Fruit fly (Drosophila melanogaster) whole organism, embryonic: ENCODE data around the gene Glut4EF.

ENCODE experiments used
- Aef1 ChIP-seq: fragments of 200-800 bp; sonication (Bioruptor generic); IDR thresholded peaks from 3 replicates; pipeline ENCODE4 v1.3.6; 2022; ENCODE audit warnings: missing biosample characterization, missing genetic modification characterization
- Antp ChIP-seq: fragments of 200-800 bp; sonication (Bioruptor generic); optimal IDR thresholded peaks from 3 replicates; lab custom pipeline; 2016; ENCODE audit warnings: missing biosample characterization, missing genetic modification characterization
- CG11504 ChIP-seq: fragments of 200-800 bp; sonication (Bioruptor generic); optimal IDR thresholded peaks from 3 replicates; lab custom pipeline; 2019; ENCODE audit warnings: missing biosample characterization, mild to moderate bottlenecking, missing genetic modification characterization, moderate library complexity
- CG14014 ChIP-seq: fragments of 200-800 bp; sonication (Bioruptor generic); IDR thresholded peaks from 2 replicates; pipeline ENCODE4 v1.3.6; 2022; ENCODE audit warnings: missing biosample characterization, missing genetic modification characterization
- CG14050 ChIP-seq: fragments of 200-800 bp; sonication (Bioruptor generic); IDR thresholded peaks from 3 replicates; pipeline ENCODE4 v1.3.6; 2022; ENCODE audit warnings: missing biosample characterization, missing genetic modification characterization
- CG14667 ChIP-seq: fragments of 200-800 bp; sonication (Bioruptor generic); IDR thresholded peaks from 2 replicates; pipeline ENCODE4 v1.3.6; 2022; ENCODE audit warnings: missing biosample characterization, missing genetic modification characterization
- CG15073 ChIP-seq: fragments of 200-800 bp; sonication (Bioruptor generic); optimal IDR thresholded peaks from 2 replicates; lab custom pipeline; 2016; ENCODE audit warnings: missing biosample characterization, missing genetic modification characterization
- CG16779 ChIP-seq: fragments of 200-800 bp; sonication (Bioruptor generic); IDR thresholded peaks from 2 replicates; pipeline ENCODE4 v1.3.6; 2022; ENCODE audit warnings: missing biosample characterization, missing genetic modification characterization
- CG1832 ChIP-seq: fragments of 200-800 bp; sonication (Bioruptor generic); optimal IDR thresholded peaks from 2 replicates; lab custom pipeline; 2017; ENCODE audit warnings: missing biosample characterization, mild to moderate bottlenecking, missing genetic modification characterization, inconsistent platforms
- CG2120 ChIP-seq: fragments of 200-800 bp; sonication (Bioruptor generic); optimal IDR thresholded peaks from 3 replicates; lab custom pipeline; 2016; ENCODE audit warnings: missing biosample characterization, missing genetic modification characterization
- CG2712 ChIP-seq: fragments of 200-800 bp; optimal IDR thresholded peaks from 3 replicates; lab custom pipeline; 2019; ENCODE audit warnings: missing biosample characterization, mild to moderate bottlenecking, missing genetic modification characterization, moderate library complexity
- CG32767 ChIP-seq: fragments of 200-800 bp; sonication (Bioruptor generic); IDR thresholded peaks from 2 replicates; pipeline ENCODE4 v1.3.6; 2022; ENCODE audit warnings: missing biosample characterization, missing genetic modification characterization
- CG3726 ChIP-seq: fragments of 200-800 bp; sonication (Bioruptor generic); IDR thresholded peaks from 3 replicates; pipeline ENCODE4, ENCODE4 v1.3.6; 2022; ENCODE audit warnings: missing biosample characterization, missing genetic modification characterization
- CG3995 ChIP-seq: fragments of 200-800 bp; sonication (Bioruptor generic); optimal IDR thresholded peaks from 3 replicates; lab custom pipeline; 2016; ENCODE audit warnings: missing biosample characterization, missing genetic modification characterization
- CG4328 ChIP-seq: fragments of 200-800 bp; sonication (Bioruptor generic); optimal IDR thresholded peaks from 3 replicates; lab custom pipeline; 2017; ENCODE audit warnings: missing biosample characterization, missing genetic modification reagents, missing genetic modification characterization
- CG4360 ChIP-seq: fragments of 200-800 bp; sonication (Bioruptor generic); IDR thresholded peaks from 2 replicates; pipeline ENCODE4 v1.3.6; 2022; ENCODE audit warnings: missing biosample characterization, missing genetic modification characterization
- CG4707 ChIP-seq: fragments of 200-800 bp; sonication (Bioruptor generic); optimal IDR thresholded peaks from 2 replicates; lab custom pipeline; 2018; ENCODE audit warnings: missing biosample characterization, mild to moderate bottlenecking, missing genetic modification characterization, moderate library complexity
- CG6689 ChIP-seq: fragments of 200-800 bp; sonication (Bioruptor generic); IDR thresholded peaks from 2 replicates; pipeline ENCODE4 v1.3.6; 2022; ENCODE audit warnings: missing biosample characterization, missing genetic modification characterization
- CG7271 ChIP-seq: fragments of 200-800 bp; sonication (Bioruptor generic); optimal IDR thresholded peaks from 2 replicates; lab custom pipeline; 2018; ENCODE audit warnings: missing biosample characterization, mild to moderate bottlenecking, missing genetic modification characterization, moderate library complexity
- CG7556 ChIP-seq: fragments of 200-800 bp; sonication (Bioruptor generic); optimal IDR thresholded peaks from 2 replicates; lab custom pipeline; 2017; ENCODE audit warnings: missing biosample characterization, mild to moderate bottlenecking, missing genetic modification characterization
- CG8089 ChIP-seq: fragments of 200-800 bp; sonication (Bioruptor generic); optimal IDR thresholded peaks from 3 replicates; lab custom pipeline; 2016; ENCODE audit warnings: missing biosample characterization, missing genetic modification characterization
- CG9797 ChIP-seq: fragments of 200-800 bp; sonication (Bioruptor generic); optimal IDR thresholded peaks from 3 replicates; lab custom pipeline; 2018; ENCODE audit warnings: missing biosample characterization, mild to moderate bottlenecking, missing genetic modification characterization
- CG9817 ChIP-seq: fragments of 200-800 bp; sonication (Bioruptor generic); optimal IDR thresholded peaks from 2 replicates; lab custom pipeline; 2018; ENCODE audit warnings: missing biosample characterization, mild to moderate bottlenecking, missing genetic modification characterization, moderate library complexity
- CTCF ChIP-seq: fragments of 200-800 bp; sonication (Bioruptor generic); optimal IDR thresholded peaks from 2 replicates; lab custom pipeline; 2017; ENCODE audit warnings: missing biosample characterization, mild to moderate bottlenecking, missing genetic modification characterization, moderate library complexity
- D19A ChIP-seq: fragments of 200-800 bp; optimal IDR thresholded peaks from 3 replicates; lab custom pipeline; 2019; ENCODE audit warnings: missing biosample characterization, mild to moderate bottlenecking, missing genetic modification characterization, moderate library complexity
- Elba2 ChIP-seq: fragments of 200-800 bp; sonication (Bioruptor generic); optimal IDR thresholded peaks from 3 replicates; lab custom pipeline; 2016; ENCODE audit warnings: missing biosample characterization, missing genetic modification characterization
- GATAe ChIP-seq: fragments of 200-800 bp; sonication (Bioruptor generic); conservative IDR thresholded peaks from 2 replicates; pipeline ENCODE4 v1.3.6; 2022; ENCODE audit warnings: missing biosample characterization, missing genetic modification characterization
- HHEX ChIP-seq: fragments of 200-800 bp; sonication (Bioruptor generic); optimal IDR thresholded peaks from 3 replicates; lab custom pipeline; 2017; ENCODE audit warnings: missing biosample characterization, mild to moderate bottlenecking, missing genetic modification characterization, missing genetic modification reagents
- HLH54F ChIP-seq: fragments of 200-800 bp; sonication (Bioruptor generic); optimal IDR thresholded peaks from 3 replicates; lab custom pipeline; 2016; ENCODE audit warnings: missing biosample characterization, missing genetic modification characterization
- Hr78 ChIP-seq, 2 experiments: fragments of 200-800 bp in 1 of 2; fragments of >200 bp in 1 of 2; sonication (Bioruptor generic) in 1 of 2; optimal IDR thresholded peaks; 2 replicates each; lab custom pipeline; 2017 to 2019; ENCODE audit warnings: missing biosample characterization in 2 of 2, missing genetic modification characterization in 2 of 2, mild to moderate bottlenecking in 1 of 2, moderate library complexity in 1 of 2
- MTF-1 ChIP-seq: fragments of 200-800 bp; sonication (Bioruptor generic); optimal IDR thresholded peaks from 2 replicates; lab custom pipeline; 2018; ENCODE audit warnings: missing biosample characterization, mild to moderate bottlenecking, missing genetic modification characterization, borderline replicate concordance
- NC2β ChIP-seq: fragments of 200-800 bp; sonication (Bioruptor generic); optimal IDR thresholded peaks from 2 replicates; lab custom pipeline; 2016; ENCODE audit warnings: missing biosample characterization, missing genetic modification characterization
- NK7.1 ChIP-seq: fragments of 200-800 bp; sonication (Bioruptor generic); optimal IDR thresholded peaks from 3 replicates; lab custom pipeline; 2016; ENCODE audit warnings: missing biosample characterization, missing genetic modification characterization
- NfI ChIP-seq: fragments of 200-800 bp; sonication (Bioruptor generic); optimal IDR thresholded peaks from 3 replicates; lab custom pipeline; 2018; ENCODE audit warnings: missing biosample characterization, mild to moderate bottlenecking, missing genetic modification characterization, moderate library complexity
- Poxn ChIP-seq: fragments of 200-800 bp; sonication (Bioruptor generic); IDR thresholded peaks from 2 replicates; pipeline ENCODE4 v1.3.6; 2022; ENCODE audit warnings: missing biosample characterization, missing genetic modification characterization
- Taf1 ChIP-seq: fragments of 200-800 bp; sonication (Bioruptor generic); IDR thresholded peaks from 2 replicates; pipeline ENCODE4 v1.3.6; 2022; ENCODE audit warnings: missing biosample characterization, missing genetic modification characterization
- Tbp ChIP-seq: fragments of >200 bp; optimal IDR thresholded peaks from 2 replicates; lab custom pipeline; 2018; ENCODE audit warnings: missing biosample characterization, missing genetic modification characterization
- Vsx1 ChIP-seq: fragments of 200-800 bp; sonication (Bioruptor generic); optimal IDR thresholded peaks from 2 replicates; lab custom pipeline; 2017; ENCODE audit warnings: missing biosample characterization, mild to moderate bottlenecking, missing genetic modification characterization, missing genetic modification reagents
- amos ChIP-seq: fragments of 200-800 bp; sonication (Bioruptor generic); IDR thresholded peaks from 2 replicates; pipeline ENCODE4 v1.3.6; 2022; ENCODE audit warnings: missing biosample characterization, missing genetic modification characterization; ENCODE audit not compliant: partially characterized antibody
- bbx ChIP-seq: fragments of 200-800 bp; sonication (Bioruptor generic); IDR thresholded peaks from 2 replicates; pipeline ENCODE4 v1.3.6; 2022; ENCODE audit warnings: missing biosample characterization, missing genetic modification characterization; ENCODE audit not compliant: partially characterized antibody
- gem ChIP-seq: fragments of 200-800 bp; sonication (Bioruptor generic); optimal IDR thresholded peaks from 2 replicates; lab custom pipeline; 2019; ENCODE audit warnings: missing biosample characterization, mild to moderate bottlenecking, missing genetic modification characterization, moderate library complexity
- ind ChIP-seq: fragments of 200-800 bp; sonication (Bioruptor generic); optimal IDR thresholded peaks from 3 replicates; lab custom pipeline; 2016; ENCODE audit warnings: missing biosample characterization, missing genetic modification characterization
- ken ChIP-seq: fragments of 200-800 bp; sonication (Bioruptor generic); IDR thresholded peaks from 3 replicates; pipeline ENCODE4 v1.3.6; 2022; ENCODE audit warnings: missing biosample characterization, missing genetic modification characterization
- lmd ChIP-seq: fragments of 200-800 bp; sonication (Bioruptor generic); IDR thresholded peaks from 2 replicates; pipeline ENCODE4 v1.3.6; 2022; ENCODE audit warnings: missing biosample characterization, missing genetic modification characterization
- lola ChIP-seq, 3 experiments: fragments of >200 bp in 2 of 3; fragments of 200-800 bp in 1 of 3; sonication (Bioruptor generic) in 1 of 3; optimal IDR thresholded peaks; 2 replicates each; lab custom pipeline; 2017 to 2019; ENCODE audit warnings: missing biosample characterization in 3 of 3, missing genetic modification characterization in 3 of 3, mild to moderate bottlenecking in 1 of 3, moderate library complexity in 1 of 3
- nau ChIP-seq: fragments of 200-800 bp; sonication (Bioruptor generic); optimal IDR thresholded peaks from 3 replicates; lab custom pipeline; 2017; ENCODE audit warnings: missing biosample characterization, mild to moderate bottlenecking, missing genetic modification characterization, missing genetic modification reagents
- nmo ChIP-seq: fragments of 200-800 bp; sonication (Bioruptor generic); optimal IDR thresholded peaks from 2 replicates; lab custom pipeline; 2018; ENCODE audit warnings: missing biosample characterization, mild to moderate bottlenecking, missing genetic modification characterization, moderate library complexity
- oc ChIP-seq: fragments of 200-800 bp; sonication (Bioruptor generic); optimal IDR thresholded peaks from 2 replicates; lab custom pipeline; 2018; ENCODE audit warnings: missing biosample characterization, mild to moderate bottlenecking, missing genetic modification characterization, moderate library complexity
- tna ChIP-seq: fragments of 200-800 bp; sonication (Bioruptor generic); IDR thresholded peaks from 2 replicates; pipeline ENCODE4 v1.3.6; 2022; ENCODE audit warnings: missing biosample characterization, missing genetic modification characterization; ENCODE audit not compliant: partially characterized antibody
- wek ChIP-seq: fragments of 200-800 bp; sonication (Bioruptor generic); optimal IDR thresholded peaks from 3 replicates; lab custom pipeline; 2018; ENCODE audit warnings: missing biosample characterization, mild to moderate bottlenecking, missing genetic modification characterization, moderate library complexity

Glut4EF gene

dm6 chr3R:9872133-9872814, 2.2 kb upstream of the Glut4EF start (continued):
- TF ChIP-seq HLH54F (no peak), HHEX (GFP tag; lab: Kevin White, UChicago) (peak; percentile 8), CG3995 (GFP tag; lab: Kevin White, UChicago) (no peak), CG7556 (GFP tag; lab: Kevin White, UChicago) (peak; percentile 6), NK7.1 (GFP tag; lab: Kevin White, UChicago) (no peak), Antp (GFP tag; lab: Kevin White, UChicago) (peak; percentile 6), CG4360 (GFP tag; lab: Robert Waterston, UW) (peak; percentile 80), CG2712 (tag; lab: Kevin White, UChicago) (peak; percentile 60), gem (peak; percentile 57), CG32767 (peak; percentile 88), CG14667 (GFP tag; lab: Robert Waterston, UW) (no peak), D19A (peak; percentile 10), CG2120 (peak; percentile 12), GATAe (GFP tag; lab: Robert Waterston, UW) (no peak), Tbp (no peak), CG4328 (no peak), lola (GFP tag; optimal IDR thresholded peaks at IDR 0.05; lab: Kevin White, UChicago) (no peak), Vsx1 (no peak), NC2β (GFP tag; lab: Kevin White, UChicago) (no peak), Elba2 (GFP tag; lab: Kevin White, UChicago) (no peak), CG15073 (GFP tag; lab: Kevin White, UChicago) (no peak), Poxn (GFP tag; lab: Robert Waterston, UW) (no peak), CG14014 (GFP tag; lab: Robert Waterston, UW) (peak; percentile 29; the same call in 1 of the 2 replicates), oc (tag; lab: Kevin White, UChicago) (peak; percentile 53), nau (no peak), CG7271 (tag; lab: Kevin White, UChicago) (no peak), wek (no peak), ken (peak; percentile 20; the same call in 1 of the 3 replicates), MTF-1 (GFP tag; lab: Kevin White, UChicago) (no peak), CG14050 (GFP tag; lab: Robert Waterston, UW) (no peak), CG4707 (GFP tag; lab: Kevin White, UChicago) (no peak), nmo (GFP tag; lab: Kevin White, UChicago) (peak; percentile 5), bbx (no peak), CG6689 (GFP tag; lab: Robert Waterston, UW) (no peak), CTCF (GFP tag; lab: Kevin White, UChicago) (no peak), CG1832 (GFP tag; lab: Kevin White, UChicago) (no peak), CG9817 (tag; lab: Kevin White, UChicago) (no peak), CG3726 (GFP tag; lab: Robert Waterston, UW) (no peak), CG9797 (GFP tag; lab: Kevin White, UChicago) (no peak), ind (GFP tag; lab: Kevin White, UChicago) (peak; percentile 23), Aef1 (GFP tag; lab: Robert Waterston, UW) (no peak), Taf1 (no peak), CG8089 (GFP tag; lab: Kevin White, UChicago) (no peak), amos (GFP tag; lab: Robert Waterston, UW) (no peak), CG11504 (peak; percentile 44), lmd (peak; percentile 7; the same call in 1 of the 2 replicates), CG16779 (no peak), NfI (GFP tag; lab: Kevin White, UChicago) (no peak), tna (GFP tag; lab: Robert Waterston, UW) (no peak), Hr78 (GFP tag; optimal IDR thresholded peaks at IDR 0.05; lab: Kevin White, UChicago) (no peak)
